Worm (Caenorhabditis elegans) whole organism, L2 larva: ENCODE measurements around the gene ubh-3.

ENCODE experiments used
- lsy-2 ChIP-seq, 2 experiments: fragments of 150-350 bp in 1 of 2; sonication (generic microtip) in 1 of 2; optimal IDR thresholded peaks; 2 replicates each; lab custom pipeline; 2014 to 2017; ENCODE audit warnings: missing biosample characterization in 2 of 2, missing genetic modification characterization in 2 of 2
- mdl-1 ChIP-seq, 2 experiments: fragments of 150-350 bp in 1 of 2; sonication (generic microtip) in 1 of 2; optimal IDR thresholded peaks; 2 replicates each; lab custom pipeline; 2017; ENCODE audit warnings: missing biosample characterization in 2 of 2, missing genetic modification characterization in 2 of 2
- nhr-10 ChIP-seq: sonication (generic microtip); optimal IDR thresholded peaks from 2 replicates; lab custom pipeline; 2017; ENCODE audit warnings: missing biosample characterization, missing genetic modification characterization
- nhr-11 ChIP-seq: fragments of 150-350 bp; optimal IDR thresholded peaks from 2 replicates; lab custom pipeline; 2014; ENCODE audit warnings: missing biosample characterization, missing genetic modification characterization
- nhr-12 ChIP-seq: fragments of 150-350 bp; optimal IDR thresholded peaks from 2 replicates; lab custom pipeline; 2014; ENCODE audit warnings: missing biosample characterization, missing genetic modification characterization
- nhr-237 ChIP-seq: fragments of 150-350 bp; optimal IDR thresholded peaks from 2 replicates; lab custom pipeline; 2014; ENCODE audit warnings: missing biosample characterization, missing genetic modification characterization
- nhr-77 ChIP-seq: fragments of 150-350 bp; optimal IDR thresholded peaks from 2 replicates; lab custom pipeline; 2014; ENCODE audit warnings: missing biosample characterization, missing genetic modification characterization
- sma-3 ChIP-seq: sonication (generic microtip); optimal IDR thresholded peaks from 2 replicates; lab custom pipeline; 2016; ENCODE audit warnings: missing genetic modification reagents, missing genetic modification characterization, missing compliant biosample characterization
- unc-55 ChIP-seq: fragments of 150-350 bp; sonication (generic microtip); optimal IDR thresholded peaks from 3 replicates; lab custom pipeline; 2014; ENCODE audit warnings: missing biosample characterization, missing genetic modification reagents, missing genetic modification characterization
- unc-62 ChIP-seq: fragments of 150-350 bp; optimal IDR thresholded peaks from 2 replicates; lab custom pipeline; 2014; ENCODE audit warnings: missing biosample characterization, missing genetic modification reagents, missing genetic modification characterization
- ztf-11 ChIP-seq: sonication (generic microtip); optimal IDR thresholded peaks from 2 replicates; lab custom pipeline; 2017; ENCODE audit warnings: missing biosample characterization, missing genetic modification characterization
- ztf-4 ChIP-seq: fragments of 150-350 bp; optimal IDR thresholded peaks from 2 replicates; lab custom pipeline; 2014; ENCODE audit warnings: missing biosample characterization, missing genetic modification characterization

DNA sequence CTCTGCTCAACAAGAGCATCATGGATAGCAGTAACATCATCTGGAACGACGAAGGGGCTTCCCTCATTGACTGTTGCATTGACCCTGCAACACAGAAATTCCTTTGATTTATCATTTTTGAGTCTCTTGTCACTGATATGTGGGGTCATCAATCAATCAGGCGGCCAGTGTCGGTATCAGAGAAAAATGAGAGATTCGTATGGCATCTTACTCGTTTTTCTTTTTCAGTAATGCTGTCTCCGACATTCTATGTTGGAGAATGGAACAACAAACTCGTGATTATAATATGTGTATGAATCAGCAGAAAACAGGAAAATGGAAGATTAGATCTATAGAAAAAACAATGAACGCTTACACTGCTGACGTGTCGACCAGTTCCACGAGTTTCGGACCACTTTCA, 5.4 kb downstream of the ubh-3 start:
- no peak for TF ChIP-seq ztf-4 (tag; lab: Kevin White, UChicago)
- no peak for TF ChIP-seq mdl-1 (tag; optimal IDR thresholded peaks at IDR 0.05; lab: Kevin White, UChicago)
- TF ChIP-seq nhr-12: no peak
- TF ChIP-seq nhr-10 (tag; lab: Kevin White, UChicago): no peak
- no peak for TF ChIP-seq nhr-237 (tag; lab: Kevin White, UChicago)
- TF ChIP-seq lsy-2 (tag; optimal IDR thresholded peaks at IDR 0.05; lab: Kevin White, UChicago): no peak
- TF ChIP-seq ztf-11 (tag; lab: Kevin White, UChicago): no peak
- no peak for TF ChIP-seq unc-55
- TF ChIP-seq nhr-11: no peak
- no peak for TF ChIP-seq unc-62
- no peak for TF ChIP-seq nhr-77 (tag; lab: Kevin White, UChicago)
- no peak for TF ChIP-seq sma-3 (GFP tag; lab: Kevin White, UChicago)
